Fruit fly (Drosophila melanogaster): ENCODE results near the gene Usp32.

Gene Usp32

dm6 chr3L:19870843-19871666, at the start of gene Usp32, which contains the start of gene Rab8 (continued):
- TF ChIP-seq CG12659 (GFP tag; optimal IDR thresholded peaks at IDR 0.05) (peak; percentile 92), CG14965 (GFP tag; optimal IDR thresholded peaks at IDR 0.05; ENCODE audit: borderline replicate concordance) (no peak), sd (tag; optimal IDR thresholded peaks at IDR 0.05) (peak; percentile 20), CG15601 (tag; optimal IDR thresholded peaks at IDR 0.05) (peak; percentile 57), CG32532 (GFP tag; IDR thresholded peaks at IDR 0.05) (peak; percentile 47; the same call in 1 of the 2 replicates), Hr39 (optimal IDR thresholded peaks at IDR 0.05) (no peak), chn (GFP tag; optimal IDR thresholded peaks at IDR 0.05) (peak; percentile 61), CG11093 (GFP tag; IDR thresholded peaks at IDR 0.05) (no peak), CG11723 (GFP tag; optimal IDR thresholded peaks at IDR 0.05) (peak; percentile 33), CG8478 (optimal IDR thresholded peaks at IDR 0.05) (no peak), tx (GFP tag; optimal IDR thresholded peaks at IDR 0.05) (peak; percentile 56), wor (GFP tag; IDR thresholded peaks at IDR 0.05) (no peak), Mrtf (GFP tag; IDR thresholded peaks at IDR 0.05) (no peak), CG31441 (GFP tag; IDR thresholded peaks at IDR 0.05) (peak; percentile 54; the same call in 1 of the 2 replicates), shn (GFP tag; optimal IDR thresholded peaks at IDR 0.05) (peak; percentile 55), Camta (GFP tag; optimal IDR thresholded peaks at IDR 0.05) (peak; percentile 31), CG13287 (GFP tag; IDR thresholded peaks at IDR 0.05; ENCODE audit: partially characterized antibody) (peak; percentile 89), sc (optimal IDR thresholded peaks at IDR 0.05) (no peak), sc (GFP tag; optimal IDR thresholded peaks at IDR 0.05) (peak; percentile 18), pita (GFP tag; optimal IDR thresholded peaks at IDR 0.05) (no peak), bigmax (GFP tag; optimal IDR thresholded peaks at IDR 0.05) (peak; percentile 40), CG14014 (GFP tag; IDR thresholded peaks at IDR 0.05) (peak; percentile 47; the same call in 1 of the 2 replicates), sqz (GFP tag; optimal IDR thresholded peaks at IDR 0.05) (no peak), CG18476 (GFP tag; optimal IDR thresholded peaks at IDR 0.05) (peak; percentile 8), ERR (GFP tag; optimal IDR thresholded peaks at IDR 0.05) (peak; percentile 60), HmgZ (tag; optimal IDR thresholded peaks at IDR 0.05) (peak; percentile 82), CkIIα-i1 (GFP tag; IDR thresholded peaks at IDR 0.05) (no peak), CG13624 (GFP tag; optimal IDR thresholded peaks at IDR 0.05) (peak; percentile 90), Eip74EF (GFP tag; optimal IDR thresholded peaks at IDR 0.05) (peak in 1 of 2 experiments; percentile 29), Hr51 (GFP tag; optimal IDR thresholded peaks at IDR 0.05) (peak in 1 of 2 experiments; percentile 69), gem (tag; optimal IDR thresholded peaks at IDR 0.05) (no peak), luna (GFP tag; optimal IDR thresholded peaks at IDR 0.05) (peak; percentile 55), Hey (tag; optimal IDR thresholded peaks at IDR 0.05) (peak; percentile 50), PHDP (tag; optimal IDR thresholded peaks at IDR 0.05) (peak; percentile 58), CG1529 (GFP tag; optimal IDR thresholded peaks at IDR 0.05) (no peak), tna (GFP tag; IDR thresholded peaks at IDR 0.05; ENCODE audit: partially characterized antibody) (peak; percentile 60), pros (GFP tag; optimal IDR thresholded peaks at IDR 0.05) (no peak), Lim3 (GFP tag; IDR thresholded peaks at IDR 0.05) (no peak), CG16863 (GFP tag; optimal IDR thresholded peaks at IDR 0.05) (peak; percentile 65), lab (GFP tag; optimal IDR thresholded peaks at IDR 0.05) (peak; percentile 84), HLH4C (GFP tag; IDR thresholded peaks at IDR 0.05; ENCODE audit: partially characterized antibody) (peak; percentile 81), Med (GFP tag) (peak; percentile 96), nom (GFP tag; optimal IDR thresholded peaks at IDR 0.05) (peak; percentile 46), sens-2 (GFP tag; IDR thresholded peaks at IDR 0.05) (no peak), kah (GFP tag; optimal IDR thresholded peaks at IDR 0.05) (peak; percentile 8), E2f2 (GFP tag; IDR thresholded peaks at IDR 0.05) (peak; percentile 54), h (optimal IDR thresholded peaks at IDR 0.05) (no peak), CG8281 (tag; optimal IDR thresholded peaks at IDR 0.05) (no peak), ash1 (GFP tag; optimal IDR thresholded peaks at IDR 0.05) (peak; percentile 79), CG43689 (GFP tag; IDR thresholded peaks at IDR 0.05) (no peak)

Measured in whole organism, embryonic.